Fruit fly (Drosophila melanogaster) whole organism, embryonic: ENCODE measurements around the gene CG5056.

Experiments
- CG10543 ChIP-seq: fragments of 200-800 bp; sonication (Bioruptor generic); optimal IDR thresholded peaks from 3 replicates; lab custom pipeline; 2017; ENCODE audit warnings: missing biosample characterization, mild to moderate bottlenecking, missing genetic modification characterization, moderate library complexity
- CG11695 ChIP-seq: fragments of 200-800 bp; sonication (Bioruptor generic); IDR thresholded peaks from 3 replicates; pipeline ENCODE4 v1.3.6; 2022; ENCODE audit warnings: missing biosample characterization, missing genetic modification characterization
- CG1233 ChIP-seq: fragments of 200-800 bp; sonication (Bioruptor generic); optimal IDR thresholded peaks from 4 replicates; lab custom pipeline; 2018; ENCODE audit warnings: missing biosample characterization, mild to moderate bottlenecking, missing genetic modification characterization
- CG12744 ChIP-seq: fragments of 200-800 bp; sonication (Bioruptor generic); optimal IDR thresholded peaks from 2 replicates; lab custom pipeline; 2016; ENCODE audit warnings: missing biosample characterization, missing genetic modification characterization
- CG14860 ChIP-seq: fragments of 200-800 bp; sonication (Bioruptor generic); IDR thresholded peaks from 3 replicates; pipeline ENCODE4 v1.3.6; 2022; ENCODE audit warnings: missing biosample characterization, missing genetic modification characterization; ENCODE audit not compliant: partially characterized antibody
- CG1647 ChIP-seq: fragments of 200-800 bp; sonication (Bioruptor generic); optimal IDR thresholded peaks from 3 replicates; lab custom pipeline; 2016; ENCODE audit warnings: missing biosample characterization, missing genetic modification characterization
- CG16779 ChIP-seq: fragments of 200-800 bp; sonication (Bioruptor generic); IDR thresholded peaks from 2 replicates; pipeline ENCODE4 v1.3.6; 2022; ENCODE audit warnings: missing biosample characterization, missing genetic modification characterization
- CG17359 ChIP-seq: fragments of 200-800 bp; sonication (Bioruptor generic); optimal IDR thresholded peaks from 3 replicates; lab custom pipeline; 2018; ENCODE audit warnings: missing biosample characterization, mild to moderate bottlenecking, missing genetic modification characterization, moderate library complexity
- CG1832 ChIP-seq: fragments of 200-800 bp; sonication (Bioruptor generic); optimal IDR thresholded peaks from 2 replicates; lab custom pipeline; 2017; ENCODE audit warnings: missing biosample characterization, mild to moderate bottlenecking, missing genetic modification characterization, inconsistent platforms
- CG2120 ChIP-seq: fragments of 200-800 bp; sonication (Bioruptor generic); optimal IDR thresholded peaks from 3 replicates; lab custom pipeline; 2016; ENCODE audit warnings: missing biosample characterization, missing genetic modification characterization
- CG33213 ChIP-seq: fragments of 200-800 bp; sonication (Bioruptor generic); optimal IDR thresholded peaks from 3 replicates; lab custom pipeline; 2016; ENCODE audit warnings: missing biosample characterization, missing genetic modification characterization
- CG33557 ChIP-seq: fragments of 200-800 bp; sonication (Bioruptor generic); optimal IDR thresholded peaks from 2 replicates; lab custom pipeline; 2019; ENCODE audit warnings: missing biosample characterization, mild to moderate bottlenecking, missing genetic modification characterization, moderate library complexity
- CG34224 ChIP-seq: fragments of 200-800 bp; sonication (Bioruptor generic); IDR thresholded peaks from 3 replicates; pipeline ENCODE4 v1.3.6; 2022; ENCODE audit warnings: missing biosample characterization, missing genetic modification characterization; ENCODE audit not compliant: partially characterized antibody
- CG6254 ChIP-seq: fragments of 200-800 bp; sonication (Bioruptor generic); optimal IDR thresholded peaks from 3 replicates; lab custom pipeline; 2017; ENCODE audit warnings: mild to moderate bottlenecking, missing biosample characterization, missing genetic modification reagents, missing genetic modification characterization
- CG6689 ChIP-seq: fragments of 200-800 bp; sonication (Bioruptor generic); IDR thresholded peaks from 2 replicates; pipeline ENCODE4 v1.3.6; 2022; ENCODE audit warnings: missing biosample characterization, missing genetic modification characterization
- CG7271 ChIP-seq: fragments of 200-800 bp; sonication (Bioruptor generic); optimal IDR thresholded peaks from 2 replicates; lab custom pipeline; 2018; ENCODE audit warnings: missing biosample characterization, mild to moderate bottlenecking, missing genetic modification characterization, moderate library complexity
- CG9609 ChIP-seq: fragments of 200-800 bp; sonication (Bioruptor generic); optimal IDR thresholded peaks from 3 replicates; lab custom pipeline; 2016; ENCODE audit warnings: missing biosample characterization, missing genetic modification characterization
- CG9727 ChIP-seq: fragments of 200-800 bp; sonication (Bioruptor generic); optimal IDR thresholded peaks from 3 replicates; lab custom pipeline; 2017; ENCODE audit warnings: missing biosample characterization, mild to moderate bottlenecking, missing genetic modification characterization
- CG9876 ChIP-seq: fragments of 200-800 bp; sonication (Bioruptor generic); optimal IDR thresholded peaks from 2 replicates; lab custom pipeline; 2016; ENCODE audit warnings: missing biosample characterization, missing genetic modification characterization
- CG9932 ChIP-seq: fragments of 200-800 bp; sonication (Bioruptor generic); IDR thresholded peaks from 2 replicates; pipeline ENCODE4 v1.3.6; 2022; ENCODE audit warnings: missing biosample characterization, missing genetic modification characterization
- Chrac-16 ChIP-seq: fragments of 200-800 bp; sonication (Bioruptor generic); optimal IDR thresholded peaks from 3 replicates; lab custom pipeline; 2016; ENCODE audit warnings: missing biosample characterization, missing genetic modification characterization
- D ChIP-seq, 2 experiments: fragments of 200-800 bp in 1 of 2; fragments of >200 bp in 1 of 2; sonication (Bioruptor generic) in 1 of 2; optimal IDR thresholded peaks; 2 replicates in 1 of 2; 3 replicates in 1 of 2; lab custom pipeline; 2017; ENCODE audit warnings: mild to moderate bottlenecking in 1 of 2, missing biosample characterization in 1 of 2, missing genetic modification characterization in 1 of 2, missing genetic modification reagents in 1 of 2
- D19B ChIP-seq: fragments of 200-800 bp; sonication (Bioruptor generic); optimal IDR thresholded peaks from 2 replicates; lab custom pipeline; 2017; ENCODE audit warnings: missing biosample characterization, mild to moderate bottlenecking, missing genetic modification characterization
- Ets65A ChIP-seq: fragments of 200-800 bp; sonication (Bioruptor generic); peaks from one replicate; lab custom pipeline; 2016; ENCODE audit warnings: missing biosample characterization, missing genetic modification characterization
- Hey ChIP-seq: fragments of 200-800 bp; sonication (Bioruptor generic); optimal IDR thresholded peaks from 3 replicates; lab custom pipeline; 2018; ENCODE audit warnings: missing biosample characterization, mild to moderate bottlenecking, missing genetic modification characterization
- Hr78 ChIP-seq, 2 experiments: fragments of 200-800 bp in 1 of 2; fragments of >200 bp in 1 of 2; sonication (Bioruptor generic) in 1 of 2; optimal IDR thresholded peaks; 2 replicates each; lab custom pipeline; 2017 to 2019; ENCODE audit warnings: missing biosample characterization in 2 of 2, missing genetic modification characterization in 2 of 2, mild to moderate bottlenecking in 1 of 2, moderate library complexity in 1 of 2
- Kr ChIP-seq: fragments of 200-800 bp; sonication (Bioruptor generic); optimal IDR thresholded peaks from 2 replicates; lab custom pipeline; 2017; ENCODE audit warnings: missing biosample characterization, mild to moderate bottlenecking, missing genetic modification characterization
- Lhr ChIP-seq: fragments of 200-800 bp; sonication (Bioruptor generic); optimal IDR thresholded peaks from 3 replicates; lab custom pipeline; 2017; ENCODE audit warnings: mild to moderate bottlenecking, missing biosample characterization, missing genetic modification reagents, missing genetic modification characterization
- Med ChIP-seq: fragments of 200-800 bp; sonication (Bioruptor generic); peaks from one replicate; lab custom pipeline; 2016; ENCODE audit warnings: missing biosample characterization, missing genetic modification characterization, mild to moderate bottlenecking, inconsistent platforms, moderate library complexity
- Myb ChIP-seq: fragments of 200-800 bp; sonication (Bioruptor generic); optimal IDR thresholded peaks from 2 replicates; lab custom pipeline; 2016; ENCODE audit warnings: missing biosample characterization, missing genetic modification characterization
- NfI ChIP-seq: fragments of 200-800 bp; sonication (Bioruptor generic); optimal IDR thresholded peaks from 3 replicates; lab custom pipeline; 2018; ENCODE audit warnings: missing biosample characterization, mild to moderate bottlenecking, missing genetic modification characterization, moderate library complexity
- Oli ChIP-seq: fragments of 200-800 bp; sonication (Bioruptor generic); optimal IDR thresholded peaks from 2 replicates; lab custom pipeline; 2018; ENCODE audit warnings: missing biosample characterization, mild to moderate bottlenecking, missing genetic modification characterization, moderate library complexity
- Spps ChIP-seq: fragments of 200-800 bp; sonication (Bioruptor generic); optimal IDR thresholded peaks from 2 replicates; lab custom pipeline; 2018; ENCODE audit warnings: missing biosample characterization, mild to moderate bottlenecking, missing genetic modification characterization
- ara ChIP-seq: fragments of 200-800 bp; sonication (Bioruptor generic); IDR thresholded peaks from 2 replicates; pipeline ENCODE4 v1.3.6; 2022; ENCODE audit warnings: missing biosample characterization, missing genetic modification characterization
- cad ChIP-seq: fragments of >200 bp; optimal IDR thresholded peaks from 2 replicates; lab custom pipeline; 2017; ENCODE audit warnings: missing biosample characterization, missing genetic modification characterization
- ci ChIP-seq: fragments of 200-800 bp; sonication (Bioruptor generic); IDR thresholded peaks from 3 replicates; pipeline ENCODE4 v1.3.6; 2022; ENCODE audit warnings: missing biosample characterization, missing genetic modification characterization
- dimm ChIP-seq: fragments of 200-800 bp; sonication (Bioruptor generic); IDR thresholded peaks from 2 replicates; pipeline ENCODE4 v1.3.6; 2022; ENCODE audit warnings: missing biosample characterization, missing genetic modification characterization
- ewg ChIP-seq: fragments of 200-800 bp; sonication (Bioruptor generic); optimal IDR thresholded peaks from 3 replicates; lab custom pipeline; 2017; ENCODE audit warnings: mild to moderate bottlenecking, missing biosample characterization, missing genetic modification reagents, missing genetic modification characterization
- exex ChIP-seq: fragments of 200-800 bp; sonication (Bioruptor generic); optimal IDR thresholded peaks from 4 replicates; lab custom pipeline; 2018; ENCODE audit warnings: missing biosample characterization, mild to moderate bottlenecking, missing genetic modification characterization, moderate library complexity
- gce ChIP-seq: fragments of 200-800 bp; sonication (Bioruptor generic); IDR thresholded peaks from 3 replicates; pipeline ENCODE4 v1.3.6; 2022; ENCODE audit warnings: missing biosample characterization, missing genetic modification characterization
- gsb-n ChIP-seq: fragments of 200-800 bp; sonication (Bioruptor generic); optimal IDR thresholded peaks from 3 replicates; lab custom pipeline; 2018; ENCODE audit warnings: missing biosample characterization, mild to moderate bottlenecking, missing genetic modification characterization
- ind ChIP-seq: fragments of 200-800 bp; sonication (Bioruptor generic); optimal IDR thresholded peaks from 3 replicates; lab custom pipeline; 2016; ENCODE audit warnings: missing biosample characterization, missing genetic modification characterization
- peb ChIP-seq: fragments of 200-800 bp; sonication (Bioruptor generic); IDR thresholded peaks from 2 replicates; pipeline ENCODE4 v1.3.6; 2022; ENCODE audit warnings: missing biosample characterization, missing genetic modification characterization
- pfk ChIP-seq: fragments of 200-800 bp; sonication (Bioruptor generic); optimal IDR thresholded peaks from 2 replicates; lab custom pipeline; 2018; ENCODE audit warnings: missing biosample characterization, mild to moderate bottlenecking, missing genetic modification characterization, moderate library complexity
- row ChIP-seq: fragments of 200-800 bp; sonication (Bioruptor generic); IDR thresholded peaks from 3 replicates; pipeline ENCODE4 v1.3.6; 2022; ENCODE audit warnings: missing biosample characterization, missing genetic modification characterization
- so ChIP-seq: fragments of 200-800 bp; sonication (Bioruptor generic); IDR thresholded peaks from 3 replicates; pipeline ENCODE4 v1.3.6; 2022; ENCODE audit warnings: missing biosample characterization, missing genetic modification characterization
- tx ChIP-seq: fragments of 200-800 bp; sonication (Bioruptor generic); optimal IDR thresholded peaks from 2 replicates; lab custom pipeline; 2016; ENCODE audit warnings: missing biosample characterization, missing genetic modification characterization
- vvl ChIP-seq: fragments of 200-800 bp; sonication (Bioruptor generic); IDR thresholded peaks from 2 replicates; pipeline ENCODE4 v1.3.6; 2022; ENCODE audit warnings: missing biosample characterization, missing genetic modification characterization

Gene CG5056

dm6 chr2L:10413251-10414127 is 47.0 kb downstream of the CG5056 start, which contains the start of the genes CG5355 and Klp31E (continued):
- peak; percentile 62 for TF ChIP-seq CG1233 (GFP tag; lab: Kevin White, UChicago)
- TF ChIP-seq Med, result peak; percentile 84
- TF ChIP-seq CG9932 (GFP tag; lab: Robert Waterston, UW), result peak; percentile 60
- TF ChIP-seq CG9876 (GFP tag; lab: Kevin White, UChicago), result no peak
- peak; percentile 10 for TF ChIP-seq CG1647 (GFP tag; lab: Kevin White, UChicago)
- TF ChIP-seq NfI (GFP tag; lab: Kevin White, UChicago), result peak; percentile 53
- peak; percentile 39 for TF ChIP-seq ewg (GFP tag; lab: Kevin White, UChicago)
- TF ChIP-seq ind (GFP tag; lab: Kevin White, UChicago), result peak; percentile 55
- TF ChIP-seq CG34224 (GFP tag; lab: Robert Waterston, UW), result peak; percentile 71
- no peak for TF ChIP-seq CG12744 (GFP tag; lab: Kevin White, UChicago)
- no peak for TF ChIP-seq Hey (tag; lab: Kevin White, UChicago)
- TF ChIP-seq dimm (GFP tag; lab: Robert Waterston, UW), result no peak
- TF ChIP-seq CG16779 (GFP tag; lab: Robert Waterston, UW), result no peak
- TF ChIP-seq Hr78 (GFP tag; optimal IDR thresholded peaks at IDR 0.05; lab: Kevin White, UChicago), result no peak
- TF ChIP-seq CG10543, result peak; percentile 72
- peak; percentile 46 for TF ChIP-seq exex
- TF ChIP-seq CG11695 (GFP tag; lab: Robert Waterston, UW), result no peak; the same call in 2 of the 3 replicates
- TF ChIP-seq Lhr (GFP tag; lab: Kevin White, UChicago), result peak; percentile 19
- peak; percentile 37 for TF ChIP-seq CG9609 (GFP tag; lab: Kevin White, UChicago)
- peak; percentile 66 for TF ChIP-seq Chrac-16 (GFP tag; lab: Kevin White, UChicago)
- no peak for TF ChIP-seq gsb-n
- peak; percentile 47; the same call in 1 of the 3 replicates for TF ChIP-seq CG14860 (GFP tag; lab: Robert Waterston, UW)
- TF ChIP-seq CG1832 (GFP tag; lab: Kevin White, UChicago), result no peak
- TF ChIP-seq row, result peak; percentile 88
- peak; percentile 72 for TF ChIP-seq ara (GFP tag; lab: Robert Waterston, UW)
- TF ChIP-seq ci, result peak; percentile 59; the same call in 2 of the 3 replicates
- peak; percentile 72 for TF ChIP-seq Ets65A (GFP tag; lab: Kevin White, UChicago)
- TF ChIP-seq Kr (GFP tag; lab: Kevin White, UChicago), result no peak
- TF ChIP-seq CG2120 (GFP tag; lab: Kevin White, UChicago), result peak; percentile 72
- TF ChIP-seq tx (GFP tag; lab: Kevin White, UChicago), result peak; percentile 13
- peak; percentile 41 for TF ChIP-seq pfk (GFP tag; lab: Kevin White, UChicago)
- peak; percentile 71 for TF ChIP-seq CG6689
- TF ChIP-seq CG17359 (tag; lab: Kevin White, UChicago), result peak; percentile 56
- no peak for TF ChIP-seq peb (GFP tag; lab: Robert Waterston, UW)
- no peak for TF ChIP-seq D (optimal IDR thresholded peaks at IDR 0.05; lab: Kevin White, UChicago)
- TF ChIP-seq D (GFP tag; optimal IDR thresholded peaks at IDR 0.05; lab: Kevin White, UChicago), result peak; percentile 66
- peak; percentile 52 for TF ChIP-seq CG33213
- no peak for TF ChIP-seq cad (GFP tag; lab: Kevin White, UChicago)
- TF ChIP-seq CG7271 (tag; lab: Kevin White, UChicago), result no peak
- TF ChIP-seq D19B (GFP tag; lab: Kevin White, UChicago), result peak; percentile 38
- peak; percentile 70; the same call in 1 of the 3 replicates for TF ChIP-seq so
- peak; percentile 87 for TF ChIP-seq CG9727 (GFP tag; lab: Kevin White, UChicago)
- peak; percentile 62 for TF ChIP-seq vvl (GFP tag; lab: Robert Waterston, UW)
- peak; percentile 32; the same call in 1 of the 3 replicates for TF ChIP-seq gce (GFP tag; lab: Robert Waterston, UW)
- TF ChIP-seq Oli (tag; lab: Kevin White, UChicago), result peak; percentile 75
- peak; percentile 76 for TF ChIP-seq CG33557 (GFP tag; lab: Kevin White, UChicago)
- peak; percentile 27 for TF ChIP-seq Spps (tag; lab: Kevin White, UChicago)
- TF ChIP-seq CG6254 (GFP tag; lab: Kevin White, UChicago), result no peak
- TF ChIP-seq Myb (GFP tag; lab: Kevin White, UChicago), result peak; percentile 11
